Worm (Caenorhabditis elegans) whole organism, L1 larva: ENCODE results near the gene ZK666.11.

Experiments
- aha-1 ChIP-seq: fragments of 150-350 bp; optimal IDR thresholded peaks from 2 replicates; lab custom pipeline; 2014; ENCODE audit warnings: missing biosample characterization, missing genetic modification characterization
- aly-2 ChIP-seq: fragments of 150-350 bp; optimal IDR thresholded peaks from 2 replicates; lab custom pipeline; 2014; ENCODE audit warnings: missing biosample characterization, missing genetic modification characterization
- ama-1 ChIP-seq: fragments of 150-350 bp; optimal IDR thresholded peaks from 2 replicates; lab custom pipeline; 2014
- lin-13 ChIP-seq: fragments of 150-350 bp; optimal IDR thresholded peaks from 2 replicates; lab custom pipeline; 2014; ENCODE audit warnings: missing biosample characterization, missing genetic modification reagents, missing genetic modification characterization
- lsy-2 ChIP-seq, 2 experiments: fragments of 150-350 bp; optimal IDR thresholded peaks; 2 replicates each; lab custom pipeline; 2014; ENCODE audit warnings: missing biosample characterization in 2 of 2, missing genetic modification characterization in 2 of 2
- nhr-237 ChIP-seq: fragments of 150-350 bp; optimal IDR thresholded peaks from 2 replicates; lab custom pipeline; 2014; ENCODE audit warnings: missing biosample characterization, missing genetic modification characterization
- unc-62 ChIP-seq: fragments of 150-350 bp; optimal IDR thresholded peaks from 2 replicates; lab custom pipeline; 2014; ENCODE audit warnings: missing biosample characterization, missing genetic modification reagents, missing genetic modification characterization

DNA sequence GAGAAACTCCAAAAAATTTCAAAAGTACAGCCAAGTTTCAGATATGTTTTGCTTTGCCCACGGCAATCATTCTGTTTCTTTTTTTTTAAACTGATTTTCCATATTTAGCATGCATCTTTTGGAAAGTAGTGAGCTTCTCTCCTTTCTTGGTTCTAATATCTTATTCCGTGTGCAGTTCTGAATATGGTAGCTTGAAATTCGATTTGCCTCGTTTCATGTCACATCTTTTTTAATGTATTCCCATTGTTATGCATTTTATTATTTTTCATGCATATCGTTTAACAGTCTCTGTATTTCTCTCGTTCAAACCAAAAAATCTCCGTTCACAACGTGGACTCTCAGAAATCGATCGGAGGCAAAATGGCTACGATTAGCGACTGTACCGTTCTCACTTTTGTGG lies 12.1 kb downstream of the ZK666.11 start, which contains the start of gene ZK666.14:
- TF ChIP-seq aha-1 (tag; lab: Kevin White, UChicago) (no peak), aly-2 (no peak), nhr-237 (tag; lab: Kevin White, UChicago) (no peak), lsy-2 (tag; optimal IDR thresholded peaks at IDR 0.05; lab: Kevin White, UChicago) (no peak), unc-62 (no peak), lin-13 (GFP tag; lab: Kevin White, UChicago) (no peak), ama-1 (lab: Kevin White, UChicago) (no peak)
